Worm (Caenorhabditis elegans) whole organism, mixed stage, embryonic: ENCODE results near the gene alg-4.

Experiments used
- M03D4.4 ChIP-seq: sonication (generic microtip); optimal IDR thresholded peaks from 2 replicates; lab custom pipeline; 2017; ENCODE audit warnings: mild to moderate bottlenecking, missing genetic modification characterization, missing compliant biosample characterization
- bed-3 ChIP-seq: fragments of 200-800 bp; sonication (Bioruptor generic); optimal IDR thresholded peaks from 3 replicates; lab custom pipeline; 2018; ENCODE audit warnings: mild to moderate bottlenecking, missing genetic modification characterization, moderate library complexity, missing compliant biosample characterization
- blmp-1 ChIP-seq: fragments of 150-350 bp; optimal IDR thresholded peaks from 2 replicates; lab custom pipeline; 2014; ENCODE audit warnings: missing biosample characterization, missing genetic modification characterization
- ceh-39 ChIP-seq: fragments of 150-350 bp; optimal IDR thresholded peaks from 2 replicates; lab custom pipeline; 2014; ENCODE audit warnings: missing biosample characterization, missing genetic modification characterization
- ceh-43 ChIP-seq: fragments of 200-800 bp; sonication (Bioruptor generic); optimal IDR thresholded peaks from 2 replicates; lab custom pipeline; 2018; ENCODE audit warnings: mild to moderate bottlenecking, missing genetic modification characterization, moderate library complexity, missing compliant biosample characterization
- ceh-83 ChIP-seq: fragments of 200-800 bp; sonication (Bioruptor generic); optimal IDR thresholded peaks from 2 replicates; lab custom pipeline; 2018; ENCODE audit warnings: mild to moderate bottlenecking, missing genetic modification characterization, missing compliant biosample characterization
- ces-1 ChIP-seq: fragments of 150-350 bp; optimal IDR thresholded peaks from 2 replicates; lab custom pipeline; 2014; ENCODE audit warnings: missing biosample characterization, missing genetic modification reagents, missing genetic modification characterization
- cnd-1 ChIP-seq: fragments of 200-800 bp; sonication (Bioruptor generic); optimal IDR thresholded peaks from 2 replicates; lab custom pipeline; 2018; ENCODE audit warnings: mild to moderate bottlenecking, missing genetic modification characterization, missing compliant biosample characterization
- drap-1 ChIP-seq: fragments of 200-800 bp; sonication (Bioruptor generic); optimal IDR thresholded peaks from 3 replicates; lab custom pipeline; 2018; ENCODE audit warnings: mild to moderate bottlenecking, missing genetic modification characterization, missing compliant biosample characterization
- elt-1 ChIP-seq: sonication (generic microtip); optimal IDR thresholded peaks from 2 replicates; lab custom pipeline; 2017; ENCODE audit warnings: missing genetic modification characterization, mild to moderate bottlenecking, missing compliant biosample characterization, antibody characterized with exemption, moderate library complexity, borderline replicate concordance; ENCODE audit not compliant: insufficient read depth
- elt-3 ChIP-seq: fragments of 150-350 bp; optimal IDR thresholded peaks from 2 replicates; lab custom pipeline; 2014; ENCODE audit warnings: missing biosample characterization, missing genetic modification characterization
- flh-1 ChIP-seq: fragments of 200-800 bp; sonication (Bioruptor generic); optimal IDR thresholded peaks from 2 replicates; lab custom pipeline; 2018; ENCODE audit warnings: mild to moderate bottlenecking, missing genetic modification characterization, moderate library complexity, missing compliant biosample characterization
- ham-2 ChIP-seq: fragments of 200-800 bp; sonication (Bioruptor generic); optimal IDR thresholded peaks from 2 replicates; lab custom pipeline; 2018; ENCODE audit warnings: mild to moderate bottlenecking, missing genetic modification characterization, missing compliant biosample characterization
- hlh-1 ChIP-seq: fragments of 150-350 bp; optimal IDR thresholded peaks from 2 replicates; lab custom pipeline; 2014; ENCODE audit warnings: missing biosample characterization, missing genetic modification reagents, missing genetic modification characterization
- lin-13 ChIP-seq: fragments of 150-350 bp; optimal IDR thresholded peaks from 2 replicates; lab custom pipeline; 2014; ENCODE audit warnings: missing biosample characterization, missing genetic modification characterization
- lin-32 ChIP-seq: fragments of 200-800 bp; sonication (Bioruptor generic); optimal IDR thresholded peaks from 2 replicates; lab custom pipeline; 2018; ENCODE audit warnings: mild to moderate bottlenecking, missing genetic modification characterization, missing compliant biosample characterization
- lsy-2 ChIP-seq: fragments of 150-350 bp; optimal IDR thresholded peaks from 2 replicates; lab custom pipeline; 2014; ENCODE audit warnings: missing biosample characterization, missing genetic modification characterization
- mab-5 ChIP-seq: fragments of 150-350 bp; optimal IDR thresholded peaks from 2 replicates; lab custom pipeline; 2014; ENCODE audit warnings: missing biosample characterization, missing genetic modification characterization
- mep-1 ChIP-seq: fragments of 150-350 bp; optimal IDR thresholded peaks from 2 replicates; lab custom pipeline; 2017; ENCODE audit warnings: missing biosample characterization, missing genetic modification reagents, missing genetic modification characterization, inconsistent platforms
- mls-2 ChIP-seq: sonication (generic microtip); optimal IDR thresholded peaks from 2 replicates; lab custom pipeline; 2016; ENCODE audit warnings: mild to moderate bottlenecking, missing genetic modification characterization, moderate library complexity, missing compliant biosample characterization
- nhr-12 ChIP-seq: fragments of 150-350 bp; optimal IDR thresholded peaks from 2 replicates; lab custom pipeline; 2014; ENCODE audit warnings: missing biosample characterization, missing genetic modification characterization
- nhr-2 ChIP-seq: fragments of 150-350 bp; optimal IDR thresholded peaks from 2 replicates; lab custom pipeline; 2014; ENCODE audit warnings: missing biosample characterization, missing genetic modification characterization
- nhr-237 ChIP-seq: fragments of 150-350 bp; optimal IDR thresholded peaks from 2 replicates; lab custom pipeline; 2014; ENCODE audit warnings: missing biosample characterization, missing genetic modification characterization
- nhr-28 ChIP-seq: fragments of 150-350 bp; optimal IDR thresholded peaks from 2 replicates; lab custom pipeline; 2014; ENCODE audit warnings: missing biosample characterization, missing genetic modification characterization
- nhr-76 ChIP-seq: sonication (generic microtip); optimal IDR thresholded peaks from 2 replicates; lab custom pipeline; 2017; ENCODE audit warnings: missing biosample characterization, missing genetic modification characterization
- pha-4 ChIP-seq: fragments of 150-350 bp; optimal IDR thresholded peaks from 2 replicates; lab custom pipeline; 2018; ENCODE audit warnings: missing biosample characterization, missing genetic modification reagents, missing genetic modification characterization
- sem-2 ChIP-seq: fragments of 200-800 bp; sonication (Bioruptor generic); optimal IDR thresholded peaks from 2 replicates; lab custom pipeline; 2018; ENCODE audit warnings: mild to moderate bottlenecking, missing genetic modification characterization, missing compliant biosample characterization
- snpc-4 ChIP-seq: fragments of 150-350 bp; optimal IDR thresholded peaks from 2 replicates; lab custom pipeline; 2014; ENCODE audit warnings: missing biosample characterization, missing genetic modification characterization
- sptf-1 ChIP-seq: sonication (generic microtip); optimal IDR thresholded peaks from 2 replicates; lab custom pipeline; 2017; ENCODE audit warnings: mild to moderate bottlenecking, missing genetic modification characterization, moderate library complexity, missing compliant biosample characterization
- tbx-8 ChIP-seq: fragments of 200-800 bp; sonication (Bioruptor generic); optimal IDR thresholded peaks from 2 replicates; lab custom pipeline; 2018; ENCODE audit warnings: mild to moderate bottlenecking, missing genetic modification characterization, moderate library complexity, missing compliant biosample characterization
- unc-120 ChIP-seq: sonication (generic microtip); optimal IDR thresholded peaks from 2 replicates; lab custom pipeline; 2017; ENCODE audit warnings: missing genetic modification characterization, missing compliant biosample characterization; ENCODE audit not compliant: poor library complexity, severe bottlenecking
- unc-39 ChIP-seq: fragments of 150-350 bp; optimal IDR thresholded peaks from 2 replicates; lab custom pipeline; 2014; ENCODE audit warnings: missing biosample characterization, missing genetic modification characterization
- unc-62 ChIP-seq: fragments of 150-350 bp; optimal IDR thresholded peaks from 2 replicates; lab custom pipeline; 2014; ENCODE audit warnings: missing biosample characterization, missing genetic modification reagents, missing genetic modification characterization
- zip-8 ChIP-seq: fragments of 150-350 bp; optimal IDR thresholded peaks from 2 replicates; lab custom pipeline; 2014; ENCODE audit warnings: missing biosample characterization, missing genetic modification characterization
- ztf-11 ChIP-seq: fragments of 150-350 bp; optimal IDR thresholded peaks from 2 replicates; lab custom pipeline; 2014; ENCODE audit warnings: missing biosample characterization, missing genetic modification characterization

The alg-4 gene

DNA sequence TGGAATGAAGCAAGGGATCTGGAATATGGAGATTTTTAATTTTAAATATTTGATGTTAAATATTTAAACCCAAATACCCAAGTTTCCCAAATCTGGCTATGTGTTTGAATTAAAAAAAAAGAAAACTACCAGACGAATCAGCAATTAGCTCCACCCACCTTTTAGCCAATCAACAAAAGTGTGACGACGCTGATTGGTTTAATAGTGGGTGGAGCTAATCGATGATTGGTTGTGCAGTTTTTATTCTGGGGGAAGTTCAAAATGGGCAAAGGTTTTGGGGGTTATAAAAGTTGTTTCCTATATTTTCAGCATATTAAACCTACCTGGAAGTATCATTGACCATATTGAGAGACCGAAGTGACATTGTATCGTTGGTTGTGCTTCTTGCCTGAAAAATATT is 16.7 kb downstream of the alg-4 start:
- TF ChIP-seq nhr-2 (tag; lab: Kevin White, UChicago) (no peak), ceh-39 (tag; lab: Kevin White, UChicago) (no peak)

DNA sequence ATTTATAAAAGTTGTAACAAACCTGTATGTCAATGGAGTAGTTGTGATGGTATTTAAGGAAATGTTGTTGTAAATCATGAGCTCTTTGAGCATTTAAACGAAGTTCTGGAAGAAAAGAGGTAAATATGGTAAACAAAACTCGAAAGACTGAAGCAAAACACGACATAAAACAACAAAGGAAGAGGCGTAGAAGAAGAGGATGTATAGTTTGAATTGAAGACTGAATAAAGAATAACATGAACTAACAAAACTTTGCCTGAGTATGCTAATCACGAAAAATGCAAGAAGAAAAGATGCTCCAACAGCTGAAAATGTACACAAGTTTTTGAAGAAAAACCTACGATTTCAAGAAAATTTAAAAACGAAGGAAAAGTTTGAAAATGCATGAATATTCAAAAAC is 20.2 kb downstream of the alg-4 start, which contains the start of gene ZK757.1:
ZK757.1 (minus strand) TSS at position 101 of the 400 bp plus-strand sequence.
- TF ChIP-seq mls-2 (tag; lab: Kevin White, UChicago) (no peak), ceh-43 (GFP tag; lab: Kevin White, UChicago) (no peak), elt-3 (tag; lab: Kevin White, UChicago) (no peak), nhr-76 (tag; lab: Kevin White, UChicago) (no peak), ces-1 (no peak), snpc-4 (no peak), unc-62 (GFP tag; lab: Kevin White, UChicago) (no peak), lsy-2 (tag; lab: Kevin White, UChicago) (no peak), lin-32 (GFP tag; lab: Kevin White, UChicago) (no peak), nhr-2 (tag; lab: Kevin White, UChicago) (no peak), bed-3 (GFP tag; lab: Kevin White, UChicago) (no peak), sem-2 (GFP tag; lab: Kevin White, UChicago) (no peak)
- TF ChIP-seq, all 35 proteins: peak for 0

DNA sequence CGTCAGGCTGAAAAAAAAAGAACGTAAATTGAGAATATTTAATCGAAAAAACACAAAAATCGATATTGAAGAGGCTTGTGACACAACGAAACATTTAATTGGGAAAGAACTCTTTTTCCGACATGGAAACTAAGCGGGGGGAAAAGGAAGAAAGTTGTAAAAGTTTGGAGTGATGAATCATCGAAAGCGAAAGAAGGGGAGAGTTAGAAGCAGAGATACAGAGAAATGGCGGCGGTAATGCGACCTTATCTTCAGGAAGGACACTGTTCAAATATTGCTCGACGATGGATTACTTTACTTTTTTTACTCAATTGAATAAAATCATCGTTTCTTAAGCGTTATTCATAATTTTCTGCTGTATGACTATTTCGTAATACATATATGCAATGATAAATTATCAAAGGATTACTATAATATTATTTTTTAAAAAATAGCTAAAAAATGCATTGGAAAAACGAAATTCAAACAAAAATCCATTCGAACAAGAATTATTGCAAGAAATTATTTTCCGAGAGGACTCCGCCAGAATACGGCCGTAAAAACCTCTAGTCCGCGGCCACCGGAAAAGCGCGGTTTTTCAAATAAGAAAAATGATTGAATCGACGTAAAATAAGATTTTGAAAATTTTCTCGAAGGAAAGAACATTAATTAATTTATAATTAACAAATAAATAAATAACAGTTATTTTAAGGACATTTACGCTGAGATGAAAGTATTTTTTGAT is 23.3 kb downstream of the alg-4 start, which contains the start of gene dhhc-4:
dhhc-4 (minus strand) TSS at position 13 of the 724 bp plus-strand sequence.
- TF ChIP-seq ham-2 (no peak), lin-32 (GFP tag; lab: Kevin White, UChicago) (no peak), ceh-83 (peak; percentile 9), lin-13 (tag; lab: Kevin White, UChicago) (peak; percentile 6), lsy-2 (tag; lab: Kevin White, UChicago) (peak; percentile 48), elt-1 (no peak), mls-2 (tag; lab: Kevin White, UChicago) (no peak), unc-39 (no peak), flh-1 (GFP tag; lab: Kevin White, UChicago) (no peak), drap-1 (no peak), zip-8 (tag; lab: Kevin White, UChicago) (no peak), mep-1 (tag; lab: Kevin White, UChicago) (peak; percentile 52), mab-5 (tag; lab: Kevin White, UChicago) (peak; percentile 26), unc-62 (GFP tag; lab: Kevin White, UChicago) (no peak), blmp-1 (no peak), nhr-28 (no peak), elt-3 (tag; lab: Kevin White, UChicago) (no peak), nhr-12 (tag; lab: Kevin White, UChicago) (no peak), ceh-43 (GFP tag; lab: Kevin White, UChicago) (no peak), M03D4.4 (tag; lab: Kevin White, UChicago) (no peak), nhr-2 (tag; lab: Kevin White, UChicago) (no peak), sptf-1 (tag; lab: Kevin White, UChicago) (peak; percentile 25), ces-1 (no peak), pha-4 (no peak), cnd-1 (tag; lab: Kevin White, UChicago) (no peak), ztf-11 (tag; lab: Kevin White, UChicago) (no peak), hlh-1 (tag; lab: Kevin White, UChicago) (no peak), bed-3 (GFP tag; lab: Kevin White, UChicago) (no peak), nhr-237 (no peak), nhr-76 (tag; lab: Kevin White, UChicago) (no peak), snpc-4 (no peak), tbx-8 (no peak), ceh-39 (tag; lab: Kevin White, UChicago) (no peak), unc-120 (tag; lab: Kevin White, UChicago) (no peak), sem-2 (GFP tag; lab: Kevin White, UChicago) (no peak)
